Fruit fly (Drosophila melanogaster): ENCODE measurements around the gene CG13965.

- no peak for TF ChIP-seq gl (tag; optimal IDR thresholded peaks at IDR 0.05)
- TF ChIP-seq Pif1B (GFP tag; optimal IDR thresholded peaks at IDR 0.05) = no peak
- no peak for TF ChIP-seq CG10348 (GFP tag; IDR thresholded peaks at IDR 0.05)
- no peak for TF ChIP-seq CG13204 (GFP tag; optimal IDR thresholded peaks at IDR 0.05)
These were observed 49.9 kb downstream of the CG13965 start, which contains the start of gene TotF for dm6 chr2L:19912277-19912676.

Data from whole organism, pupa.